Worm (Caenorhabditis elegans) whole organism, young adult: ENCODE results near the gene nsph-4.3.

ENCODE experiments used
- D2030.7 ChIP-seq: fragments of 200-800 bp; sonication (Bioruptor generic); IDR thresholded peaks from 2 replicates; pipeline ENCODE4 v1.3.6; 2022; ENCODE audit warnings: missing genetic modification reagents, missing genetic modification characterization, missing compliant biosample characterization
- K12H6.12 ChIP-seq: fragments of 200-800 bp; sonication (Bioruptor generic); optimal IDR thresholded peaks from 2 replicates; lab custom pipeline; 2018; ENCODE audit warnings: mild to moderate bottlenecking, missing genetic modification characterization, missing compliant biosample characterization
- Y56A3A.18 ChIP-seq: fragments of 200-800 bp; sonication (Bioruptor generic); IDR thresholded peaks from 2 replicates; pipeline ENCODE4 v1.3.6; 2022; ENCODE audit warnings: missing genetic modification reagents, missing genetic modification characterization, missing compliant biosample characterization
- Y95B8A.8 ChIP-seq: fragments of 200-800 bp; sonication (Bioruptor generic); IDR thresholded peaks from 2 replicates; pipeline ENCODE4 v1.3.6; 2022; ENCODE audit warnings: missing genetic modification reagents, missing genetic modification characterization, missing compliant biosample characterization
- ama-1 ChIP-seq, 3 experiments: fragments of 150-350 bp in 1 of 3; sonication (generic microtip) in 2 of 3; optimal IDR thresholded peaks; 2 replicates each; lab custom pipeline; 2014 to 2018; ENCODE audit warnings: missing biosample characterization in 2 of 3, missing genetic modification characterization in 2 of 3, missing genetic modification reagents in 2 of 3
- lin-35 ChIP-seq, 3 experiments: fragments of 150-350 bp in 2 of 3; sonication (generic microtip) in 1 of 3; optimal IDR thresholded peaks; 2 replicates each; lab custom pipeline; 2014 to 2018; ENCODE audit warnings: missing biosample characterization in 3 of 3, missing genetic modification characterization in 3 of 3, missing genetic modification reagents in 3 of 3
- nfya-1 ChIP-seq: sonication (generic microtip); optimal IDR thresholded peaks from 2 replicates; lab custom pipeline; 2017; ENCODE audit warnings: antibody characterized with exemption, missing compliant biosample characterization, missing genetic modification characterization, borderline replicate concordance; ENCODE audit not compliant: insufficient read depth
- repo-1 ChIP-seq: sonication (generic microtip); optimal IDR thresholded peaks from 2 replicates; lab custom pipeline; 2017; ENCODE audit warnings: mild to moderate bottlenecking, missing genetic modification characterization, missing compliant biosample characterization
- sea-2 ChIP-seq: fragments of 200-800 bp; sonication (Bioruptor generic); IDR thresholded peaks from 2 replicates; pipeline ENCODE4 v1.3.6; 2022; ENCODE audit warnings: missing genetic modification characterization, missing compliant biosample characterization
- snpc-4 ChIP-seq, 5 experiments: fragments of 150-350 bp in 1 of 5; sonication (generic microtip) in 4 of 5; optimal IDR thresholded peaks; 2 replicates each; lab custom pipeline; 2014 to 2018; ENCODE audit warnings: missing genetic modification characterization in 5 of 5, missing biosample characterization in 3 of 5, antibody characterized with exemption in 2 of 5, mild to moderate bottlenecking in 2 of 5, missing compliant biosample characterization in 2 of 5, missing genotype in 2 of 5, moderate library complexity in 2 of 5, missing genetic modification reagents in 1 of 5
- zfh-2 ChIP-seq: fragments of 200-800 bp; sonication (Bioruptor generic); conservative IDR thresholded peaks from 2 replicates; pipeline ENCODE4 v1.3.6; 2022; ENCODE audit warnings: missing genetic modification reagents, missing genetic modification characterization, missing compliant biosample characterization
- ztf-3 ChIP-seq: fragments of 200-800 bp; sonication (Bioruptor generic); optimal IDR thresholded peaks from 2 replicates; lab custom pipeline; 2018; ENCODE audit warnings: mild to moderate bottlenecking, missing genetic modification characterization, missing compliant biosample characterization

DNA sequence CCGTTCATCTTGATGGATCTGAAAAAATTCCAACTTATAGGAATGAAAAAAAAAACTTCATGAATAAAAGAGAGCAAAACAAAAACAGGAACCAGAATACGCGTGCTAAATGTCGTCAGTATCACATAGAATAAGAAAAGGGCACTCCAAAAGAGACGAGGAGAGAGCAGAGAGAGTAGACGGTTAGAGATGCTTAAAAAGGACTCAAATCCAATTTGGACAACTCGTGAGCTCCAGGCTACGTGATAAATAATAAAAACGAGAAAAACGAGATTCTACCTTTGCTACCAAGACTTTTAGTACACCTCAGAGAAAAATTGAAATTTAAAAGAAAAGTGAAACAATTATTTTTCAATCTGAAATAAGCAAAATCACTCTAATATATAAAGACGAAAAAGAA, 34.0 kb upstream of the nsph-4.3 start, which contains the start of gene upp-1:
- TF ChIP-seq ztf-3 (GFP tag; lab: Kevin White, UChicago) (no peak), lin-35 (GFP tag; optimal IDR thresholded peaks at IDR 0.05; lab: Kevin White, UChicago) (no peak), D2030.7 (GFP tag; lab: Robert Waterston, UW) (no peak), Y56A3A.18 (GFP tag; lab: Robert Waterston, UW) (no peak), snpc-4 (GFP tag; optimal IDR thresholded peaks at IDR 0.05; lab: Kevin White, UChicago) (no peak), snpc-4 (tag; optimal IDR thresholded peaks at IDR 0.05; lab: Kevin White, UChicago) (no peak), K12H6.12 (tag; lab: Kevin White, UChicago) (no peak), repo-1 (tag; lab: Kevin White, UChicago) (no peak), sea-2 (GFP tag; lab: Robert Waterston, UW) (no peak), zfh-2 (GFP tag; lab: Robert Waterston, UW) (no peak), ama-1 (optimal IDR thresholded peaks at IDR 0.05; lab: Kevin White, UChicago) (no peak), ama-1 (GFP tag; optimal IDR thresholded peaks at IDR 0.05; lab: Kevin White, UChicago) (no peak), nfya-1 (tag; lab: Kevin White, UChicago) (no peak), Y95B8A.8 (GFP tag; lab: Robert Waterston, UW) (no peak)
